Worm (Caenorhabditis elegans): Measurements from ENCODE around the gene klf-1.
"Not testable (repeated sequence)": the region's sequence is repeated elsewhere in the genome, so short reads cannot be mapped to it uniquely, and the experiment has no call there.

klf-1 gene

ce11 chrIII:2881117-2881516, 6.5 kb downstream of the klf-1 start:
- TF ChIP-seq nhr-76 (tag; optimal IDR thresholded peaks at IDR 0.05) (no peak), zip-8 (tag; optimal IDR thresholded peaks at IDR 0.05) (no peak), sptf-1 (tag; optimal IDR thresholded peaks at IDR 0.05) (no peak), unc-120 (tag; optimal IDR thresholded peaks at IDR 0.05; ENCODE audit: poor library complexity, severe bottlenecking) (peak; percentile 17)

ce11 chrIII:2881989-2882388, 7.4 kb downstream of the klf-1 start, which contains the start of gene F56F11.2:
F56F11.2 (plus strand) TSS chrIII:2882289.
- TF ChIP-seq mep-1, M03D4.4, elt-3 (tag; optimal IDR thresholded peaks at IDR 0.05): not testable (repeated sequence)

- TF ChIP-seq ham-2 (GFP tag; optimal IDR thresholded peaks at IDR 0.05) (no peak), tbx-8 (GFP tag; optimal IDR thresholded peaks at IDR 0.05) (no peak), nhr-76 (tag; optimal IDR thresholded peaks at IDR 0.05) (no peak), hlh-1 (tag; optimal IDR thresholded peaks at IDR 0.05) (no peak), mep-1 (tag; optimal IDR thresholded peaks at IDR 0.05) (no peak), unc-120 (tag; optimal IDR thresholded peaks at IDR 0.05; ENCODE audit: poor library complexity, severe bottlenecking) (no peak), blmp-1 (tag; optimal IDR thresholded peaks at IDR 0.05) (no peak), cnd-1 (tag; optimal IDR thresholded peaks at IDR 0.05) (no peak), ceh-83 (GFP tag; optimal IDR thresholded peaks at IDR 0.05) (no peak), bed-3 (GFP tag; optimal IDR thresholded peaks at IDR 0.05) (no peak), ztf-11 (tag; optimal IDR thresholded peaks at IDR 0.05) (no peak)
Observed at ce11 chrIII:2891443-2891842, 16.8 kb downstream of the klf-1 start, which contains the start of gene F56F11.1. F56F11.1 (plus strand) TSS chrIII:2891743.

ce11 chrIII:2899705-2900104, 25.1 kb downstream of the klf-1 start:
- TF ChIP-seq pha-4 (tag; optimal IDR thresholded peaks at IDR 0.05) (no peak), snpc-4 (tag; optimal IDR thresholded peaks at IDR 0.05) (no peak)

- TF ChIP-seq ztf-11 (tag; optimal IDR thresholded peaks at IDR 0.05): no peak
- TF ChIP-seq mab-5 (tag; optimal IDR thresholded peaks at IDR 0.05): no peak
- no peak for TF ChIP-seq unc-62 (GFP tag; optimal IDR thresholded peaks at IDR 0.05)
- TF ChIP-seq ces-1 (GFP tag; optimal IDR thresholded peaks at IDR 0.05): no peak
- no peak for TF ChIP-seq lin-32 (GFP tag; optimal IDR thresholded peaks at IDR 0.05)
- no peak for TF ChIP-seq drap-1 (GFP tag; optimal IDR thresholded peaks at IDR 0.05)
- no peak for TF ChIP-seq nhr-12 (tag; optimal IDR thresholded peaks at IDR 0.05)
- no peak for TF ChIP-seq sptf-1 (tag; optimal IDR thresholded peaks at IDR 0.05)
- TF ChIP-seq ham-2 (GFP tag; optimal IDR thresholded peaks at IDR 0.05): no peak
Observed at ce11 chrIII:2901117-2901516, 26.5 kb downstream of the klf-1 start, which contains the start of gene idpa-1. idpa-1 (minus strand) TSS chrIII:2901217.

- TF ChIP-seq mep-1 (tag; optimal IDR thresholded peaks at IDR 0.05): no peak
- peak; percentile 87 for TF ChIP-seq ces-1 (GFP tag; optimal IDR thresholded peaks at IDR 0.05)
- no peak for TF ChIP-seq elt-3 (tag; optimal IDR thresholded peaks at IDR 0.05)
- TF ChIP-seq M03D4.4 (tag; optimal IDR thresholded peaks at IDR 0.05): no peak
Observed at ce11 chrIII:2904164-2904563, 29.5 kb downstream of the klf-1 start.

- TF ChIP-seq ces-1 (GFP tag; optimal IDR thresholded peaks at IDR 0.05) (peak; percentile 64), ceh-43 (GFP tag; optimal IDR thresholded peaks at IDR 0.05) (no peak)
Observed at ce11 chrIII:2907819-2908218, 33.2 kb downstream of the klf-1 start.

- peak; percentile 56 for TF ChIP-seq unc-62 (GFP tag; optimal IDR thresholded peaks at IDR 0.05)
- no peak for TF ChIP-seq mls-2 (tag; optimal IDR thresholded peaks at IDR 0.05)
- peak; percentile 14 for TF ChIP-seq elt-1 (tag; optimal IDR thresholded peaks at IDR 0.05; ENCODE audit: borderline replicate concordance, insufficient read depth)
- TF ChIP-seq ham-2 (GFP tag; optimal IDR thresholded peaks at IDR 0.05): peak; percentile 24
Observed at ce11 chrIII:2908859-2909258, 34.2 kb downstream of the klf-1 start.

All from whole organism, mixed stage, embryonic.